Worm (Caenorhabditis elegans) whole organism, late embryonic: ENCODE measurements around the gene K02D3.1.

Source experiments
- C08G9.2 ChIP-seq: sonication (generic microtip); optimal IDR thresholded peaks from 2 replicates; lab custom pipeline; 2016; ENCODE audit warnings: mild to moderate bottlenecking, missing genetic modification characterization, moderate library complexity, missing compliant biosample characterization
- C38D4.7 ChIP-seq: fragments of 200-800 bp; sonication (Bioruptor generic); optimal IDR thresholded peaks from 2 replicates; lab custom pipeline; 2018; ENCODE audit warnings: mild to moderate bottlenecking, missing genetic modification characterization, moderate library complexity, missing compliant biosample characterization
- F13H6.1 ChIP-seq: sonication (generic microtip); optimal IDR thresholded peaks from 2 replicates; lab custom pipeline; 2016; ENCODE audit warnings: missing genetic modification characterization, missing compliant biosample characterization
- T23F11.4 ChIP-seq: fragments of 200-800 bp; sonication (Bioruptor generic); optimal IDR thresholded peaks from 2 replicates; lab custom pipeline; 2018; ENCODE audit warnings: mild to moderate bottlenecking, missing genetic modification characterization, missing compliant biosample characterization
- ceh-18 ChIP-seq: sonication (generic microtip); optimal IDR thresholded peaks from 2 replicates; lab custom pipeline; 2016; ENCODE audit warnings: missing genetic modification characterization, missing compliant biosample characterization
- ceh-19 ChIP-seq: fragments of 200-800 bp; sonication (Bioruptor generic); optimal IDR thresholded peaks from 2 replicates; lab custom pipeline; 2018; ENCODE audit warnings: mild to moderate bottlenecking, missing genetic modification characterization, missing compliant biosample characterization
- ceh-2 ChIP-seq: sonication (generic microtip); optimal IDR thresholded peaks from 2 replicates; lab custom pipeline; 2016; ENCODE audit warnings: missing genotype, missing genetic modification characterization, missing compliant biosample characterization
- ceh-22 ChIP-seq: sonication (generic microtip); optimal IDR thresholded peaks from 2 replicates; lab custom pipeline; 2017; ENCODE audit warnings: missing biosample characterization, missing genetic modification characterization
- ceh-31 ChIP-seq: sonication (generic microtip); optimal IDR thresholded peaks from 2 replicates; lab custom pipeline; 2016; ENCODE audit warnings: missing genetic modification characterization, missing compliant biosample characterization
- ceh-34 ChIP-seq: sonication (generic microtip); optimal IDR thresholded peaks from 2 replicates; lab custom pipeline; 2016; ENCODE audit warnings: mild to moderate bottlenecking, missing genetic modification characterization, missing compliant biosample characterization
- ceh-45 ChIP-seq: fragments of 200-800 bp; sonication (Bioruptor generic); IDR thresholded peaks from 2 replicates; pipeline ENCODE4 v1.3.6; 2022; ENCODE audit warnings: missing genetic modification reagents, missing genetic modification characterization, missing compliant biosample characterization
- ceh-6 ChIP-seq: fragments of 200-800 bp; sonication (Bioruptor generic); optimal IDR thresholded peaks from 2 replicates; lab custom pipeline; 2018; ENCODE audit warnings: mild to moderate bottlenecking, missing genetic modification characterization, missing compliant biosample characterization
- che-1 ChIP-seq: sonication (generic microtip); optimal IDR thresholded peaks from 2 replicates; lab custom pipeline; 2016; ENCODE audit warnings: mild to moderate bottlenecking, missing genetic modification characterization, missing compliant biosample characterization
- dmd-4 ChIP-seq: sonication (generic microtip); optimal IDR thresholded peaks from 2 replicates; lab custom pipeline; 2016; ENCODE audit warnings: borderline replicate concordance, missing genetic modification characterization, missing compliant biosample characterization
- dve-1 ChIP-seq: sonication (generic microtip); optimal IDR thresholded peaks from 2 replicates; lab custom pipeline; 2017; ENCODE audit warnings: antibody characterized with exemption, mild to moderate bottlenecking, missing genetic modification characterization, missing compliant biosample characterization
- elt-2 ChIP-seq: sonication (generic microtip); optimal IDR thresholded peaks from 2 replicates; lab custom pipeline; 2016; ENCODE audit warnings: missing genetic modification reagents, missing genetic modification characterization, missing compliant biosample characterization
- elt-4 ChIP-seq: sonication (generic microtip); optimal IDR thresholded peaks from 2 replicates; lab custom pipeline; 2016; ENCODE audit warnings: missing genetic modification characterization, missing compliant biosample characterization
- ets-4 ChIP-seq: sonication (generic microtip); optimal IDR thresholded peaks from 2 replicates; lab custom pipeline; 2016; ENCODE audit warnings: missing genetic modification characterization, missing compliant biosample characterization
- eyg-1 ChIP-seq: sonication (generic microtip); optimal IDR thresholded peaks from 2 replicates; lab custom pipeline; 2016; ENCODE audit warnings: missing genotype, missing genetic modification characterization, missing compliant biosample characterization
- fax-1 ChIP-seq: sonication (generic microtip); optimal IDR thresholded peaks from 2 replicates; lab custom pipeline; 2016; ENCODE audit warnings: missing genotype, missing genetic modification characterization, missing compliant biosample characterization
- fkh-6 ChIP-seq: sonication (generic microtip); optimal IDR thresholded peaks from 2 replicates; lab custom pipeline; 2016; ENCODE audit warnings: missing genetic modification characterization, missing compliant biosample characterization
- gmeb-2 ChIP-seq: sonication (generic microtip); optimal IDR thresholded peaks from 2 replicates; lab custom pipeline; 2016; ENCODE audit warnings: missing genetic modification characterization, inconsistent platforms, missing compliant biosample characterization
- hlh-13 ChIP-seq: fragments of 200-800 bp; sonication (Bioruptor generic); optimal IDR thresholded peaks from 2 replicates; lab custom pipeline; 2018; ENCODE audit warnings: mild to moderate bottlenecking, missing genetic modification characterization, missing compliant biosample characterization
- hlh-15 ChIP-seq: sonication (generic microtip); optimal IDR thresholded peaks from 2 replicates; lab custom pipeline; 2016; ENCODE audit warnings: missing genetic modification characterization, missing compliant biosample characterization
- hlh-30 ChIP-seq: sonication (generic microtip); optimal IDR thresholded peaks from 2 replicates; lab custom pipeline; 2017; ENCODE audit warnings: antibody characterized with exemption, missing genetic modification characterization, missing compliant biosample characterization; ENCODE audit not compliant: insufficient read depth
- hlh-6 ChIP-seq: sonication (generic microtip); optimal IDR thresholded peaks from 2 replicates; lab custom pipeline; 2016; ENCODE audit warnings: missing genotype, missing genetic modification characterization, missing compliant biosample characterization
- hlh-8 ChIP-seq: sonication (generic microtip); optimal IDR thresholded peaks from 2 replicates; lab custom pipeline; 2016; ENCODE audit warnings: missing genotype, missing genetic modification characterization, missing compliant biosample characterization
- lin-11 ChIP-seq: fragments of 200-800 bp; sonication (Bioruptor generic); optimal IDR thresholded peaks from 2 replicates; lab custom pipeline; 2018; ENCODE audit warnings: mild to moderate bottlenecking, missing genetic modification characterization, missing compliant biosample characterization
- madf-2 ChIP-seq: sonication (generic microtip); optimal IDR thresholded peaks from 2 replicates; lab custom pipeline; 2017; ENCODE audit warnings: missing genetic modification characterization, missing compliant biosample characterization
- nfya-1 ChIP-seq: sonication (generic microtip); optimal IDR thresholded peaks from 2 replicates; lab custom pipeline; 2017; ENCODE audit warnings: missing genetic modification characterization, mild to moderate bottlenecking, missing compliant biosample characterization, antibody characterized with exemption, moderate library complexity
- nhr-232 ChIP-seq: sonication (generic microtip); optimal IDR thresholded peaks from 2 replicates; lab custom pipeline; 2016; ENCODE audit warnings: missing genetic modification characterization, missing compliant biosample characterization
- npax-4 ChIP-seq: sonication (generic microtip); optimal IDR thresholded peaks from 2 replicates; lab custom pipeline; 2016; ENCODE audit warnings: missing genetic modification characterization, missing compliant biosample characterization
- odd-2 ChIP-seq: sonication (generic microtip); optimal IDR thresholded peaks from 2 replicates; lab custom pipeline; 2017; ENCODE audit warnings: antibody characterized with exemption, mild to moderate bottlenecking, missing genetic modification characterization, missing compliant biosample characterization
- pax-1 ChIP-seq: fragments of 150-350 bp; optimal IDR thresholded peaks from 2 replicates; lab custom pipeline; 2014; ENCODE audit warnings: missing biosample characterization, missing genetic modification characterization
- pha-2 ChIP-seq: sonication (generic microtip); optimal IDR thresholded peaks from 2 replicates; lab custom pipeline; 2017; ENCODE audit warnings: mild to moderate bottlenecking, missing genetic modification characterization, missing compliant biosample characterization
- pha-4 ChIP-seq: fragments of 150-350 bp; optimal IDR thresholded peaks from 2 replicates; lab custom pipeline; 2018; ENCODE audit warnings: missing biosample characterization, missing genetic modification reagents, missing genetic modification characterization
- pqm-1 ChIP-seq: sonication (generic microtip); optimal IDR thresholded peaks from 2 replicates; lab custom pipeline; 2016; ENCODE audit warnings: missing genetic modification characterization, missing compliant biosample characterization
- pros-1 ChIP-seq: fragments of 150-350 bp; optimal IDR thresholded peaks from 2 replicates; lab custom pipeline; 2014; ENCODE audit warnings: missing biosample characterization, missing genetic modification reagents, missing genetic modification characterization
- sdc-2 ChIP-seq: sonication (generic microtip); optimal IDR thresholded peaks from 2 replicates; lab custom pipeline; 2016; ENCODE audit warnings: missing genotype, missing genetic modification characterization, missing compliant biosample characterization
- sox-2 ChIP-seq: fragments of 200-800 bp; sonication (Bioruptor generic); IDR thresholded peaks from 2 replicates; pipeline ENCODE4 v1.3.6; 2022; ENCODE audit warnings: missing genetic modification reagents, missing genetic modification characterization, missing compliant biosample characterization
- sox-4 ChIP-seq: sonication (generic microtip); optimal IDR thresholded peaks from 2 replicates; lab custom pipeline; 2017; ENCODE audit warnings: mild to moderate bottlenecking, missing genetic modification characterization, inconsistent platforms, missing compliant biosample characterization
- tbx-2 ChIP-seq: sonication (generic microtip); optimal IDR thresholded peaks from 2 replicates; lab custom pipeline; 2016; ENCODE audit warnings: missing genetic modification characterization, missing compliant biosample characterization
- tbx-7 ChIP-seq: sonication (generic microtip); optimal IDR thresholded peaks from 2 replicates; lab custom pipeline; 2016; ENCODE audit warnings: missing genotype, missing genetic modification characterization, missing compliant biosample characterization
- unc-3 ChIP-seq, 2 experiments: fragments of 200-800 bp in 1 of 2; sonication (Bioruptor generic) in 1 of 2; sonication (generic microtip) in 1 of 2; conservative IDR thresholded peaks in 1 of 2; optimal IDR thresholded peaks in 1 of 2; 2 replicates each; pipeline versions ENCODE4 v1.3.6 to Lab custom; 2016 to 2022; ENCODE audit warnings: missing compliant biosample characterization in 2 of 2, missing genetic modification characterization in 2 of 2, missing genetic modification reagents in 1 of 2
- unc-42 ChIP-seq: sonication (generic microtip); optimal IDR thresholded peaks from 2 replicates; lab custom pipeline; 2016; ENCODE audit warnings: missing genotype, missing genetic modification characterization, missing compliant biosample characterization
- unc-55 ChIP-seq: sonication (generic microtip); optimal IDR thresholded peaks from 2 replicates; lab custom pipeline; 2017; ENCODE audit warnings: missing biosample characterization, missing genetic modification reagents, missing genetic modification characterization
- unc-86 ChIP-seq: sonication (generic microtip); optimal IDR thresholded peaks from 2 replicates; lab custom pipeline; 2016; ENCODE audit warnings: missing genetic modification characterization, missing compliant biosample characterization

The K02D3.1 gene

DNA sequence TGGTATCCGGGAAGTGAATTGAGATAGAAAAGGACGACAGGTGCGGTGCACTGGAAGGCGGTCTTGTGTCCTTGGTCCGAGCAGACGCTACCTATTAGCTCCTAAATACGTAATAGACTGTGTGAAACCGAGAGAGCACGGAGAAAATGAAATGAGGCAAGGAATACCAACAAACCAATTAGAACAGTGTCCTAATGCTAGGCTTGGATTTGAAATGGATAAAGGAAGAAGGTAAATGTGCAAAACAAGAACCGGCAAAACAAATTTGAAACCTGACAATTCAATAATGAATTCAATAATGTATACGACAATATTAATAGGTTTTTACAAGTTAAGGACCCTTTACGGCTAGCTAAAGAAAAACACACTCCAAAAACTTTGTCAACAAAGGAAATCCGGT lies 38.0 kb upstream of the K02D3.1 start, which contains the start of gene C04A11.2:
TSS of gene C04A11.2 (minus strand) at position 101 of the 400 bp plus-strand sequence.
- TF ChIP-seq ceh-31 (tag; lab: Kevin White, UChicago) (peak; percentile 21), sox-4 (tag; lab: Kevin White, UChicago) (no peak)

DNA sequence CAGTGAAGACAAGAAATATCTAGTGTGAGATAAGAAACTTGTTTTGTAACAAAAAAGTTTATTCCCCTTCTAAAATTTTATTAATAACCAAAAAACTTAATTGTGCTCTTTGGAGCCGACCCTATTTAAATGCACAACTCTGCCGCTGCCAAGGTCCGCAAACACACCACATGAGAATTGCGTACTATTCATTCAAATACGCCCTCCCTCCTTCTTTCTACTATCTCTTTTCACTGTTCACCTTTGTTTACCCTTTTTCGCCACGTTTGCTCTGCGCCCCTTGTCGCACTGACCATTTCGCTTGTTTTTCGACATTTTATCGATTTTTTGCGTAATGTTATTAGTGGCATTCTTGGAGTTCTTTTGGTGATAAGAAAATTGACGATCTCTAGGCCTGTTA lies 37.1 kb upstream of the K02D3.1 start:
- no peak for TF ChIP-seq ceh-22
- TF ChIP-seq C38D4.7 = no peak
- peak; percentile 23 for TF ChIP-seq nfya-1 (tag; lab: Kevin White, UChicago)
- TF ChIP-seq pax-1 (tag; lab: Kevin White, UChicago) = peak; percentile 56
- TF ChIP-seq unc-86 = no peak
- TF ChIP-seq fkh-6 (tag; lab: Kevin White, UChicago) = no peak
- no peak for TF ChIP-seq lin-11 (tag; lab: Kevin White, UChicago)
- TF ChIP-seq ceh-18 = no peak
- TF ChIP-seq nhr-232 = no peak
- TF ChIP-seq fax-1 = no peak
- TF ChIP-seq ceh-34 (tag; lab: Kevin White, UChicago) = peak; percentile 11
- TF ChIP-seq elt-2 (tag; lab: Kevin White, UChicago) = peak; percentile 38
- TF ChIP-seq elt-4 (tag; lab: Kevin White, UChicago) = no peak
- TF ChIP-seq tbx-7 = no peak
- no peak for TF ChIP-seq C08G9.2 (tag; lab: Kevin White, UChicago)
- TF ChIP-seq hlh-6 = no peak
- no peak for TF ChIP-seq ets-4 (tag; lab: Kevin White, UChicago)
- peak; percentile 68 for TF ChIP-seq tbx-2 (tag; lab: Kevin White, UChicago)
- TF ChIP-seq hlh-8 (tag; lab: Kevin White, UChicago) = no peak
- TF ChIP-seq F13H6.1 (tag; lab: Kevin White, UChicago) = no peak
- no peak for TF ChIP-seq madf-2 (tag; lab: Kevin White, UChicago)
- TF ChIP-seq sdc-2 (tag; lab: Kevin White, UChicago) = peak; percentile 72
- TF ChIP-seq odd-2 (tag; lab: Kevin White, UChicago) = no peak
- TF ChIP-seq ceh-45 (GFP tag; lab: Robert Waterston, UW) = no peak
- TF ChIP-seq sox-2 (GFP tag; lab: Robert Waterston, UW) = peak; percentile 45; the same call in 1 of the 2 replicates
- no peak for TF ChIP-seq ceh-6 (GFP tag; lab: Kevin White, UChicago)
- peak; percentile 30 for TF ChIP-seq ceh-31 (tag; lab: Kevin White, UChicago)
- TF ChIP-seq ceh-2 = no peak
- no peak for TF ChIP-seq che-1 (tag; lab: Kevin White, UChicago)
- no peak for TF ChIP-seq pha-2
- no peak for TF ChIP-seq ceh-19 (GFP tag; lab: Kevin White, UChicago)
- no peak for TF ChIP-seq unc-42
- no peak for TF ChIP-seq sox-4 (tag; lab: Kevin White, UChicago)
- TF ChIP-seq hlh-30 = no peak
- TF ChIP-seq pros-1 = no peak
- TF ChIP-seq unc-3 (GFP tag; conservative IDR thresholded peaks at IDR 0.05; lab: Robert Waterston, UW) = no peak
- TF ChIP-seq unc-3 (tag; optimal IDR thresholded peaks at IDR 0.05; lab: Kevin White, UChicago) = no peak
- TF ChIP-seq pqm-1 (tag; lab: Kevin White, UChicago) = no peak
- no peak for TF ChIP-seq npax-4 (tag; lab: Kevin White, UChicago)
- no peak for TF ChIP-seq unc-55 (GFP tag; lab: Kevin White, UChicago)
- TF ChIP-seq dmd-4 = no peak
- no peak for TF ChIP-seq T23F11.4
- TF ChIP-seq pha-4 (tag; lab: Kevin White, UChicago) = no peak
- TF ChIP-seq eyg-1 (tag; lab: Kevin White, UChicago) = no peak
- no peak for TF ChIP-seq dve-1
- TF ChIP-seq hlh-15 (tag; lab: Kevin White, UChicago) = no peak
- TF ChIP-seq gmeb-2 = no peak
- TF ChIP-seq hlh-13 (GFP tag; lab: Kevin White, UChicago) = no peak
